Worm (Caenorhabditis elegans) whole organism, mixed stage, embryonic: ENCODE results near the gene R05F9.9.

Experiments
- M03D4.4 ChIP-seq: sonication (generic microtip); optimal IDR thresholded peaks from 2 replicates; lab custom pipeline; 2017; ENCODE audit warnings: mild to moderate bottlenecking, missing genetic modification characterization, missing compliant biosample characterization
- blmp-1 ChIP-seq: fragments of 150-350 bp; optimal IDR thresholded peaks from 2 replicates; lab custom pipeline; 2014; ENCODE audit warnings: missing biosample characterization, missing genetic modification characterization
- ceh-39 ChIP-seq: fragments of 150-350 bp; optimal IDR thresholded peaks from 2 replicates; lab custom pipeline; 2014; ENCODE audit warnings: missing biosample characterization, missing genetic modification characterization
- ceh-43 ChIP-seq: fragments of 200-800 bp; sonication (Bioruptor generic); optimal IDR thresholded peaks from 2 replicates; lab custom pipeline; 2018; ENCODE audit warnings: mild to moderate bottlenecking, missing genetic modification characterization, moderate library complexity, missing compliant biosample characterization
- ces-1 ChIP-seq: fragments of 150-350 bp; optimal IDR thresholded peaks from 2 replicates; lab custom pipeline; 2014; ENCODE audit warnings: missing biosample characterization, missing genetic modification reagents, missing genetic modification characterization
- cnd-1 ChIP-seq: fragments of 200-800 bp; sonication (Bioruptor generic); optimal IDR thresholded peaks from 2 replicates; lab custom pipeline; 2018; ENCODE audit warnings: mild to moderate bottlenecking, missing genetic modification characterization, missing compliant biosample characterization
- drap-1 ChIP-seq: fragments of 200-800 bp; sonication (Bioruptor generic); optimal IDR thresholded peaks from 3 replicates; lab custom pipeline; 2018; ENCODE audit warnings: mild to moderate bottlenecking, missing genetic modification characterization, missing compliant biosample characterization
- elt-3 ChIP-seq: fragments of 150-350 bp; optimal IDR thresholded peaks from 2 replicates; lab custom pipeline; 2014; ENCODE audit warnings: missing biosample characterization, missing genetic modification characterization
- flh-1 ChIP-seq: fragments of 200-800 bp; sonication (Bioruptor generic); optimal IDR thresholded peaks from 2 replicates; lab custom pipeline; 2018; ENCODE audit warnings: mild to moderate bottlenecking, missing genetic modification characterization, moderate library complexity, missing compliant biosample characterization
- ham-2 ChIP-seq: fragments of 200-800 bp; sonication (Bioruptor generic); optimal IDR thresholded peaks from 2 replicates; lab custom pipeline; 2018; ENCODE audit warnings: mild to moderate bottlenecking, missing genetic modification characterization, missing compliant biosample characterization
- hlh-1 ChIP-seq: fragments of 150-350 bp; optimal IDR thresholded peaks from 2 replicates; lab custom pipeline; 2014; ENCODE audit warnings: missing biosample characterization, missing genetic modification reagents, missing genetic modification characterization
- lin-32 ChIP-seq: fragments of 200-800 bp; sonication (Bioruptor generic); optimal IDR thresholded peaks from 2 replicates; lab custom pipeline; 2018; ENCODE audit warnings: mild to moderate bottlenecking, missing genetic modification characterization, missing compliant biosample characterization
- lsy-2 ChIP-seq: fragments of 150-350 bp; optimal IDR thresholded peaks from 2 replicates; lab custom pipeline; 2014; ENCODE audit warnings: missing biosample characterization, missing genetic modification characterization
- mab-5 ChIP-seq: fragments of 150-350 bp; optimal IDR thresholded peaks from 2 replicates; lab custom pipeline; 2014; ENCODE audit warnings: missing biosample characterization, missing genetic modification characterization
- mep-1 ChIP-seq: fragments of 150-350 bp; optimal IDR thresholded peaks from 2 replicates; lab custom pipeline; 2017; ENCODE audit warnings: missing biosample characterization, missing genetic modification reagents, missing genetic modification characterization, inconsistent platforms
- nhr-12 ChIP-seq: fragments of 150-350 bp; optimal IDR thresholded peaks from 2 replicates; lab custom pipeline; 2014; ENCODE audit warnings: missing biosample characterization, missing genetic modification characterization
- nhr-2 ChIP-seq: fragments of 150-350 bp; optimal IDR thresholded peaks from 2 replicates; lab custom pipeline; 2014; ENCODE audit warnings: missing biosample characterization, missing genetic modification characterization
- nhr-237 ChIP-seq: fragments of 150-350 bp; optimal IDR thresholded peaks from 2 replicates; lab custom pipeline; 2014; ENCODE audit warnings: missing biosample characterization, missing genetic modification characterization
- nhr-28 ChIP-seq: fragments of 150-350 bp; optimal IDR thresholded peaks from 2 replicates; lab custom pipeline; 2014; ENCODE audit warnings: missing biosample characterization, missing genetic modification characterization
- nhr-76 ChIP-seq: sonication (generic microtip); optimal IDR thresholded peaks from 2 replicates; lab custom pipeline; 2017; ENCODE audit warnings: missing biosample characterization, missing genetic modification characterization
- sem-2 ChIP-seq: fragments of 200-800 bp; sonication (Bioruptor generic); optimal IDR thresholded peaks from 2 replicates; lab custom pipeline; 2018; ENCODE audit warnings: mild to moderate bottlenecking, missing genetic modification characterization, missing compliant biosample characterization
- snpc-4 ChIP-seq: fragments of 150-350 bp; optimal IDR thresholded peaks from 2 replicates; lab custom pipeline; 2014; ENCODE audit warnings: missing biosample characterization, missing genetic modification characterization
- sptf-1 ChIP-seq: sonication (generic microtip); optimal IDR thresholded peaks from 2 replicates; lab custom pipeline; 2017; ENCODE audit warnings: mild to moderate bottlenecking, missing genetic modification characterization, moderate library complexity, missing compliant biosample characterization
- tbx-8 ChIP-seq: fragments of 200-800 bp; sonication (Bioruptor generic); optimal IDR thresholded peaks from 2 replicates; lab custom pipeline; 2018; ENCODE audit warnings: mild to moderate bottlenecking, missing genetic modification characterization, moderate library complexity, missing compliant biosample characterization
- unc-120 ChIP-seq: sonication (generic microtip); optimal IDR thresholded peaks from 2 replicates; lab custom pipeline; 2017; ENCODE audit warnings: missing genetic modification characterization, missing compliant biosample characterization; ENCODE audit not compliant: poor library complexity, severe bottlenecking
- unc-39 ChIP-seq: fragments of 150-350 bp; optimal IDR thresholded peaks from 2 replicates; lab custom pipeline; 2014; ENCODE audit warnings: missing biosample characterization, missing genetic modification characterization
- unc-62 ChIP-seq: fragments of 150-350 bp; optimal IDR thresholded peaks from 2 replicates; lab custom pipeline; 2014; ENCODE audit warnings: missing biosample characterization, missing genetic modification reagents, missing genetic modification characterization
- zip-8 ChIP-seq: fragments of 150-350 bp; optimal IDR thresholded peaks from 2 replicates; lab custom pipeline; 2014; ENCODE audit warnings: missing biosample characterization, missing genetic modification characterization

R05F9.9 gene

ce11 chrII:4915572-4915971 is 13.7 kb upstream of the R05F9.9 start:
- no peak for TF ChIP-seq ceh-43 (GFP tag; lab: Kevin White, UChicago)
- no peak for TF ChIP-seq nhr-12 (tag; lab: Kevin White, UChicago)
- TF ChIP-seq flh-1, result no peak
- TF ChIP-seq ham-2 (GFP tag; lab: Kevin White, UChicago), result no peak
- TF ChIP-seq sem-2 (GFP tag; lab: Kevin White, UChicago), result no peak

- no peak for TF ChIP-seq nhr-76 (tag; lab: Kevin White, UChicago)
- TF ChIP-seq lin-32 (GFP tag; lab: Kevin White, UChicago), result no peak
- TF ChIP-seq hlh-1, result no peak
- TF ChIP-seq nhr-2 (tag; lab: Kevin White, UChicago), result no peak
- no peak for TF ChIP-seq nhr-237 (tag; lab: Kevin White, UChicago)
- no peak for TF ChIP-seq sptf-1 (tag; lab: Kevin White, UChicago)
- no peak for TF ChIP-seq lsy-2
- no peak for TF ChIP-seq snpc-4 (tag; lab: Kevin White, UChicago)
- no peak for TF ChIP-seq blmp-1
- no peak for TF ChIP-seq nhr-28 (tag; lab: Kevin White, UChicago)
- TF ChIP-seq mab-5 (tag; lab: Kevin White, UChicago), result no peak
- TF ChIP-seq ham-2 (GFP tag; lab: Kevin White, UChicago), result no peak
- no peak for TF ChIP-seq M03D4.4 (tag; lab: Kevin White, UChicago)
These were observed 12.3 kb upstream of the R05F9.9 start, which contains the start of gene R05F9.11 for ce11 chrII:4914214-4914613. TSS of gene R05F9.11 (minus strand) at chrII:4914218.

ce11 chrII:4908160-4908559 is 6.3 kb upstream of the R05F9.9 start:
- no peak for TF ChIP-seq nhr-28 (tag; lab: Kevin White, UChicago)
- TF ChIP-seq hlh-1, result peak; percentile 30
- TF ChIP-seq blmp-1, result no peak
- TF ChIP-seq ham-2 (GFP tag; lab: Kevin White, UChicago), result peak; percentile 40
- peak; percentile 76 for TF ChIP-seq unc-62
- no peak for TF ChIP-seq nhr-237 (tag; lab: Kevin White, UChicago)
- TF ChIP-seq unc-120 (tag; lab: Kevin White, UChicago), result peak; percentile 38

- no peak for TF ChIP-seq elt-3 (tag; lab: Kevin White, UChicago)
- TF ChIP-seq mep-1 (tag; lab: Kevin White, UChicago), result no peak
- TF ChIP-seq unc-39, result no peak
These were observed 4.0 kb upstream of the R05F9.9 start for ce11 chrII:4905883-4906282.

- no peak for TF ChIP-seq ceh-43 (GFP tag; lab: Kevin White, UChicago)
- no peak for TF ChIP-seq flh-1
- no peak for TF ChIP-seq mep-1 (tag; lab: Kevin White, UChicago)
- TF ChIP-seq mab-5 (tag; lab: Kevin White, UChicago), result no peak
- no peak for TF ChIP-seq blmp-1
- TF ChIP-seq sptf-1 (tag; lab: Kevin White, UChicago), result no peak
- no peak for TF ChIP-seq cnd-1 (tag; lab: Kevin White, UChicago)
- TF ChIP-seq nhr-2 (tag; lab: Kevin White, UChicago), result no peak
- no peak for TF ChIP-seq elt-3 (tag; lab: Kevin White, UChicago)
- TF ChIP-seq hlh-1, result no peak
- TF ChIP-seq unc-120 (tag; lab: Kevin White, UChicago), result no peak
- TF ChIP-seq zip-8 (tag; lab: Kevin White, UChicago), result no peak
- TF ChIP-seq ceh-39 (tag; lab: Kevin White, UChicago), result no peak
These were observed 3.4 kb upstream of the R05F9.9 start for ce11 chrII:4905331-4905730.

ce11 chrII:4904778-4905177 is 2.9 kb upstream of the R05F9.9 start, which contains the start of gene btbd-10:
TSS of gene btbd-10 (plus strand) at chrII:4905008.
- no peak for TF ChIP-seq lin-32 (GFP tag; lab: Kevin White, UChicago)
- TF ChIP-seq drap-1 (GFP tag; lab: Kevin White, UChicago), result no peak
- no peak for TF ChIP-seq tbx-8 (GFP tag; lab: Kevin White, UChicago)
- no peak for TF ChIP-seq nhr-237 (tag; lab: Kevin White, UChicago)
- no peak for TF ChIP-seq cnd-1 (tag; lab: Kevin White, UChicago)
- TF ChIP-seq ces-1 (GFP tag; lab: Kevin White, UChicago), result no peak
- no peak for TF ChIP-seq zip-8 (tag; lab: Kevin White, UChicago)
- TF ChIP-seq unc-120 (tag; lab: Kevin White, UChicago), result no peak
- TF ChIP-seq, all 35 proteins: peak for 0
